Worm (Caenorhabditis elegans): ENCODE data around the gene F10B5.2.

The F10B5.2 gene

DNA sequence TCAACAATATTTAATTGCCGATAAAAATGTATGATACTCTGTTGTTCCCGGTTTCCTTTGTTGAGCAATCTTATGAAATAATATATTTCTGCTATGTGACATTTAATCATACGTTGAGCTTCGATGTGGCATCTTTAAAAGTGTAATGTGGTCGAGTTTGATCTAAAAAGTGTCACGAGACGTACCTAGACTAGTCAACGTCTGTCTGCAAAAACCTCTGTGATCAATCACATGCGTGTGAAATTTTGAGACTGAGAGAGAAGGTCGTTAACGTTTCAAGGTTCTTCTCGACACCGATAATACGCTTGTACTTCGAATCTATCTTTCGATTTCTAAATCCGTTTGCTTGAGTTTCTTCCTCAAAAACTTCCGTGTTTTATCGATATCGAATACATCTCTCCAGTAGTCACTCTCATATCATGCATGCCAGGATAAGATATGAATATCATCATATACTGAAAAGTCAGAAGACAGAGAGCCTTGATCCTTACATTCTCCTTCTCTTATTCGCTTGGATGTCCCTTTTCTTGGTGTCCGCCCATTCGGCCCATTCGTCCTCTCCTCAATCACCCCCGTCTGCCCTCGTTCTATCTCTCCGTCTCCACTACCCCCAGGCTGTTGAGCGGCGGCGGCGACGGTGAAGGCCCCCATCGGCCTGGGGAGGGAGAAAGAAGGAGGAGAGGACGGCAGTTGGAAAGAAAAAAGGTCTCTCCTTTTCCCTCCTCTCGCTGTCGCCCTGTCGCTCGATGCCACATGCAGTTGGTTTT lies 16.1 kb upstream of the F10B5.2 start (continued):
- TF ChIP-seq lin-38 (GFP tag; IDR thresholded peaks at IDR 0.05) (peak; percentile 13; the same call in 1 of the 2 replicates), attf-4 (tag; optimal IDR thresholded peaks at IDR 0.05) (no peak), T20F7.1 (GFP tag; optimal IDR thresholded peaks at IDR 0.05) (peak; percentile 47), saeg-2 (GFP tag; IDR thresholded peaks at IDR 0.05) (no peak), ama-1 (optimal IDR thresholded peaks at IDR 0.05) (no peak), nhr-6 (tag; optimal IDR thresholded peaks at IDR 0.05) (no peak), lir-3 (tag; optimal IDR thresholded peaks at IDR 0.05) (no peak), egl-27 (tag; optimal IDR thresholded peaks at IDR 0.05) (no peak), fkh-10 (GFP tag; optimal IDR thresholded peaks at IDR 0.05) (no peak), spr-1 (tag; optimal IDR thresholded peaks at IDR 0.05) (no peak), fos-1 (tag; optimal IDR thresholded peaks at IDR 0.05) (no peak), ceh-28 (tag; optimal IDR thresholded peaks at IDR 0.05) (no peak), lin-29 (GFP tag; IDR thresholded peaks at IDR 0.05) (no peak), arid-1 (GFP tag; conservative IDR thresholded peaks at IDR 0.05) (no peak), ceh-82 (tag; optimal IDR thresholded peaks at IDR 0.05) (no peak), hlh-11 (tag; optimal IDR thresholded peaks at IDR 0.05) (peak; percentile 72), ctbp-1 (GFP tag; IDR thresholded peaks at IDR 0.05) (peak; percentile 64), duxl-1 (tag; optimal IDR thresholded peaks at IDR 0.05; ENCODE audit: poor library complexity) (no peak), gei-8 (GFP tag; optimal IDR thresholded peaks at IDR 0.05) (no peak), aly-2 (tag; optimal IDR thresholded peaks at IDR 0.05) (no peak), dpl-1 (GFP tag; optimal IDR thresholded peaks at IDR 0.05) (peak; percentile 30), Y48G9A.11 (GFP tag; IDR thresholded peaks at IDR 0.05) (no peak), ZK546.5 (tag; optimal IDR thresholded peaks at IDR 0.05) (no peak), lin-13 (GFP tag; optimal IDR thresholded peaks at IDR 0.05) (peak; percentile 0), zip-2 (tag; optimal IDR thresholded peaks at IDR 0.05) (peak; percentile 94), mxl-3 (GFP tag; optimal IDR thresholded peaks at IDR 0.05) (peak; percentile 74), pha-4 (GFP tag; IDR thresholded peaks at IDR 0.05) (peak; percentile 70; the same call in 1 of the 2 replicates), pha-4 (tag; optimal IDR thresholded peaks at IDR 0.05) (no peak), php-3 (GFP tag; IDR thresholded peaks at IDR 0.05) (0 out of 2 replicates have a peak, but pooled peaks have one; percentile 12), ceh-62 (tag; optimal IDR thresholded peaks at IDR 0.05) (no peak), unc-130 (GFP tag; optimal IDR thresholded peaks at IDR 0.05) (no peak), nhr-41 (GFP tag; IDR thresholded peaks at IDR 0.05) (no peak), snpc-4 (tag; optimal IDR thresholded peaks at IDR 0.05) (no peak), Y105C5A.15 (GFP tag; IDR thresholded peaks at IDR 0.05) (no peak), ceh-20 (GFP tag; IDR thresholded peaks at IDR 0.05) (peak; percentile 53; the same call in 1 of the 2 replicates), madf-9 (GFP tag; conservative IDR thresholded peaks at IDR 0.05) (no peak), mxl-2 (GFP tag; conservative IDR thresholded peaks at IDR 0.05) (no peak), zag-1 (tag; optimal IDR thresholded peaks at IDR 0.05) (no peak), Y5F2A.4 (GFP tag; optimal IDR thresholded peaks at IDR 0.05) (no peak), nhr-76 (tag; optimal IDR thresholded peaks at IDR 0.05) (no peak), F44E2.7 (GFP tag; IDR thresholded peaks at IDR 0.05) (no peak), zip-11 (GFP tag; IDR thresholded peaks at IDR 0.05) (no peak), tag-97 (GFP tag; IDR thresholded peaks at IDR 0.05) (no peak), lim-7 (GFP tag; IDR thresholded peaks at IDR 0.05) (no peak)

Data from whole organism, L4 larva.